Fruit fly (Drosophila melanogaster): ENCODE data around the gene CG34174.

The CG34174 gene

dm6 chr2L:2189100-2189499 lies 25.0 kb upstream of the CG34174 start (continued):
- no peak for TF ChIP-seq ss (GFP tag; optimal IDR thresholded peaks at IDR 0.05)
- TF ChIP-seq Hr39 (GFP tag; optimal IDR thresholded peaks at IDR 0.05): peak; percentile 89
- peak; percentile 88 for TF ChIP-seq esn (GFP tag; optimal IDR thresholded peaks at IDR 0.05)
- TF ChIP-seq achi (GFP tag; optimal IDR thresholded peaks at IDR 0.05): peak; percentile 77
- TF ChIP-seq vri (GFP tag; optimal IDR thresholded peaks at IDR 0.05): peak; percentile 60
- peak; percentile 42 for TF ChIP-seq CG4318 (GFP tag; optimal IDR thresholded peaks at IDR 0.05)
- peak; percentile 90 for TF ChIP-seq CG31627 (GFP tag; optimal IDR thresholded peaks at IDR 0.05)
- no peak for TF ChIP-seq fd85E (GFP tag; optimal IDR thresholded peaks at IDR 0.05)
- TF ChIP-seq CG11902 (GFP tag; optimal IDR thresholded peaks at IDR 0.05): peak; percentile 66
- TF ChIP-seq Hr38 (GFP tag; optimal IDR thresholded peaks at IDR 0.05): no peak
- peak; percentile 53 for TF ChIP-seq CG10669 (GFP tag; optimal IDR thresholded peaks at IDR 0.05)
- TF ChIP-seq CG7368 (GFP tag; optimal IDR thresholded peaks at IDR 0.05): peak; percentile 51
- TF ChIP-seq fkh (GFP tag; optimal IDR thresholded peaks at IDR 0.05): no peak
- TF ChIP-seq CG32006 (GFP tag; optimal IDR thresholded peaks at IDR 0.05): peak; percentile 76
- TF ChIP-seq Ets96B (tag; optimal IDR thresholded peaks at IDR 0.05): peak; percentile 45
- TF ChIP-seq CG11294 (GFP tag; IDR thresholded peaks at IDR 0.05): 0 out of 2 replicates have a peak, but pooled peaks have one; percentile 19
- no peak for TF ChIP-seq CG9139 (GFP tag; optimal IDR thresholded peaks at IDR 0.05)
- peak; percentile 63 for TF ChIP-seq Sox15 (GFP tag; optimal IDR thresholded peaks at IDR 0.05)
- TF ChIP-seq Eip78C (GFP tag): peak; percentile 86
- TF ChIP-seq CG6163 (GFP tag; IDR thresholded peaks at IDR 0.05): peak; percentile 80
- peak; percentile 73 for TF ChIP-seq CG8119 (GFP tag; IDR thresholded peaks at IDR 0.05)
- peak; percentile 91 for TF ChIP-seq cyc (GFP tag; optimal IDR thresholded peaks at IDR 0.05)

dm6 chr2L:2190684-2191083 lies 23.4 kb upstream of the CG34174 start:
- TF ChIP-seq Hr39 (GFP tag; optimal IDR thresholded peaks at IDR 0.05): no peak
- TF ChIP-seq dac (GFP tag; optimal IDR thresholded peaks at IDR 0.05): no peak
- peak; percentile 84 for TF ChIP-seq svp (GFP tag)
- TF ChIP-seq Eip78C (GFP tag): peak; percentile 33
- TF ChIP-seq Sox14 (GFP tag; optimal IDR thresholded peaks at IDR 0.05): peak; percentile 43

- TF ChIP-seq CG6163 (GFP tag; IDR thresholded peaks at IDR 0.05) (no peak), topi (GFP tag; optimal IDR thresholded peaks at IDR 0.05) (no peak), CG8319 (GFP tag; optimal IDR thresholded peaks at IDR 0.05) (no peak), Ets96B (tag; optimal IDR thresholded peaks at IDR 0.05) (no peak), Met (GFP tag; optimal IDR thresholded peaks at IDR 0.05) (no peak), CG10669 (GFP tag; optimal IDR thresholded peaks at IDR 0.05) (no peak), cyc (GFP tag; optimal IDR thresholded peaks at IDR 0.05) (no peak), CG6808 (GFP tag; optimal IDR thresholded peaks at IDR 0.05) (no peak), OdsH (GFP tag; optimal IDR thresholded peaks at IDR 0.05) (no peak), CG6854 (GFP tag; optimal IDR thresholded peaks at IDR 0.05) (no peak), Sox15 (GFP tag; optimal IDR thresholded peaks at IDR 0.05) (no peak), eg (GFP tag; IDR thresholded peaks at IDR 0.05) (no peak), CG3032 (tag; optimal IDR thresholded peaks at IDR 0.05) (no peak), CG7368 (GFP tag; optimal IDR thresholded peaks at IDR 0.05) (no peak), CG15336 (GFP tag; IDR thresholded peaks at IDR 0.05) (no peak)
Observed at dm6 chr2L:2191404-2191803, 22.7 kb upstream of the CG34174 start.

DNA sequence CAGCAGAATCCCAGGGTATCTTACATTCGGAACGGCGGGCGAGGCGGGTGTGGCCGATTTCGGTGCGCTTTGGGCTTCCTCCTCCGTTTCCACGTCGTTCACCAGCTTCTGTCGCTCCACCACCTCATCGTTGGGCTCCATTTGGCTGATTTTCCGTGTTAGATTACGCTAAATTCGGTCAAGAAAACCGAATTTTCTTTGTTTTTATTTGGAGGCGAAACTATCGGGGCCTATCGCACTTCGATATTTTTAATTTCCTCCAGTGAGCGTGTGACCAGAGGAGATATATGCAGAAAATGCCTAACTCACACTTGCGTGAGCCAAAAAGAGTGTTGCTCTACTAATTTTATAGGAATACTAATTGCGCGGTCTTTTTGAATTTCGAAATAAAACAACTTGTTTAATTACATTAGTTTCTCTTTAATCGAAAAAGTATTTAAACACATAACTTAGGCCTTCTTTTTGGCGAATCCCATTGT lies 21.9 kb upstream of the CG34174 start, which contains the start of gene CG10874:
CG10874 (minus strand) TSS at position 264 of the 479 bp plus-strand sequence.
- TF ChIP-seq spab (GFP tag; optimal IDR thresholded peaks at IDR 0.05): no peak
- TF ChIP-seq CG32006 (GFP tag; optimal IDR thresholded peaks at IDR 0.05): no peak
- peak; percentile 1 for TF ChIP-seq CG1621 (tag; optimal IDR thresholded peaks at IDR 0.05)
- TF ChIP-seq Sox14 (GFP tag; optimal IDR thresholded peaks at IDR 0.05): peak; percentile 75
- TF ChIP-seq Blimp-1 (GFP tag; optimal IDR thresholded peaks at IDR 0.05): no peak
- no peak for TF ChIP-seq CG10669 (GFP tag; optimal IDR thresholded peaks at IDR 0.05)

Data from whole organism, prepupa.